Worm (Caenorhabditis elegans) whole organism, L3 larva: ENCODE results near the gene C26E6.1.

ENCODE experiments used
- ceh-9 ChIP-seq: sonication (generic microtip); optimal IDR thresholded peaks from 2 replicates; lab custom pipeline; 2018; ENCODE audit warnings: missing biosample characterization, missing genetic modification characterization
- fos-1 ChIP-seq: fragments of 150-350 bp; optimal IDR thresholded peaks from 2 replicates; lab custom pipeline; 2014; ENCODE audit warnings: missing biosample characterization, missing genetic modification characterization
- zag-1 ChIP-seq: fragments of 150-350 bp; optimal IDR thresholded peaks from 2 replicates; lab custom pipeline; 2014; ENCODE audit warnings: missing biosample characterization, missing genetic modification characterization

DNA sequence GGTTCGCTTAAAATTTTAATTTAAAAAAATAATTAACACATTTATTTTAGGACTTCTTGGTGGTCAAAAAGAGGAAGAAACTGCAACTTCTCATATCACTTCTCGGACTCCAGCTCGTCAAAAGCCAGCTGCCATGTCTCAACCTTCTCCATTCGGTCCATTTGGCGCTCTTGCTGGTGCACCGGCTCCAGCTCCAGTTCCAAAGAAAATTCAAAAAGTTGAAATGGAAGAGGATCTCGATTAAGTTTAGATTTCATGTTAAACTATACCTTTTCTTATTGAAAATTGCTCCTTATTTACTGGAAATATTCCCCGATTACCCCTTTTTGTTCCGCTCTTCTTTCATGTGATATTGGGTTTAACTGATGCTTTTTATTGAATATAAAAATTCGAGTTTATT lies 42.9 kb upstream of the C26E6.1 start:
- TF ChIP-seq ceh-9 (tag; lab: Kevin White, UChicago) (no peak), fos-1 (no peak), zag-1 (tag; lab: Kevin White, UChicago) (no peak)
